Fruit fly (Drosophila melanogaster) whole organism, pupa: ENCODE measurements around the gene Lkb1.

Experiments
- CG10348 ChIP-seq: fragments of 200-800 bp; sonication (Bioruptor generic); IDR thresholded peaks from 2 replicates; pipeline ENCODE4 v1.3.6; 2022; ENCODE audit warnings: missing biosample characterization, missing genetic modification characterization
- CG13204 ChIP-seq: fragments of 200-800 bp; sonication (Bioruptor generic); optimal IDR thresholded peaks from 2 replicates; lab custom pipeline; 2018; ENCODE audit warnings: missing biosample characterization, mild to moderate bottlenecking, missing genetic modification characterization, moderate library complexity
- CG15710 ChIP-seq: fragments of 200-800 bp; sonication (Bioruptor generic); optimal IDR thresholded peaks from 2 replicates; lab custom pipeline; 2018; ENCODE audit warnings: missing biosample characterization, mild to moderate bottlenecking, missing genetic modification characterization, moderate library complexity
- CG34367 ChIP-seq: fragments of 200-800 bp; sonication (Bioruptor generic); optimal IDR thresholded peaks from 2 replicates; lab custom pipeline; 2018; ENCODE audit warnings: missing biosample characterization, mild to moderate bottlenecking, missing genetic modification characterization
- CG4496 ChIP-seq: fragments of 200-800 bp; sonication (Bioruptor generic); IDR thresholded peaks from 3 replicates; pipeline ENCODE4 v1.3.6; 2022; ENCODE audit warnings: missing biosample characterization, missing genetic modification characterization
- CG8159 ChIP-seq: fragments of 200-800 bp; sonication (Bioruptor generic); optimal IDR thresholded peaks from 3 replicates; lab custom pipeline; 2018; ENCODE audit warnings: missing biosample characterization, mild to moderate bottlenecking, missing genetic modification characterization, moderate library complexity
- CG8301 ChIP-seq: fragments of 200-800 bp; sonication (Bioruptor generic); optimal IDR thresholded peaks from 2 replicates; lab custom pipeline; 2018; ENCODE audit warnings: missing biosample characterization, mild to moderate bottlenecking, missing genetic modification characterization
- D1 ChIP-seq: fragments of 200-800 bp; sonication (Bioruptor generic); optimal IDR thresholded peaks from 2 replicates; lab custom pipeline; 2018; ENCODE audit warnings: missing biosample characterization, mild to moderate bottlenecking, missing genetic modification characterization, moderate library complexity
- EcR ChIP-seq: fragments of 200-800 bp; sonication (Bioruptor generic); optimal IDR thresholded peaks from 3 replicates; lab custom pipeline; 2019; ENCODE audit warnings: missing biosample characterization, missing genetic modification characterization, mild to moderate bottlenecking, moderate library complexity, missing genetic modification reagents
- Ets98B ChIP-seq: fragments of 200-800 bp; sonication (Bioruptor generic); IDR thresholded peaks from 2 replicates; pipeline ENCODE4 v1.3.6; 2022; ENCODE audit warnings: missing biosample characterization, missing genetic modification characterization
- Pif1A ChIP-seq: fragments of 200-800 bp; sonication (Bioruptor generic); optimal IDR thresholded peaks from 3 replicates; lab custom pipeline; 2016; ENCODE audit warnings: missing biosample characterization, missing genetic modification characterization
- fd96Ca ChIP-seq: fragments of 200-800 bp; sonication (Bioruptor generic); IDR thresholded peaks from 3 replicates; pipeline ENCODE4 v1.3.6; 2022; ENCODE audit warnings: missing biosample characterization, missing genetic modification characterization
- gl ChIP-seq: fragments of 200-800 bp; sonication (Bioruptor generic); optimal IDR thresholded peaks from 2 replicates; lab custom pipeline; 2018; ENCODE audit warnings: missing biosample characterization, mild to moderate bottlenecking, missing genetic modification characterization

dm6 chr3R:13711735-13712134 is 35.4 kb downstream of the Lkb1 start, which contains the start of the genes primo-1 and primo-2:
- no peak for TF ChIP-seq EcR (GFP tag; lab: Kevin White, UChicago)
- no peak for TF ChIP-seq Pif1A (GFP tag; lab: Kevin White, UChicago)
- no peak for TF ChIP-seq CG34367
- TF ChIP-seq CG13204 (GFP tag; lab: Kevin White, UChicago), result no peak
- TF ChIP-seq D1, result no peak
- no peak for TF ChIP-seq CG8159 (tag; lab: Kevin White, UChicago)
- no peak for TF ChIP-seq CG10348 (GFP tag; lab: Robert Waterston, UW)
- no peak for TF ChIP-seq fd96Ca (GFP tag; lab: Robert Waterston, UW)
- no peak for TF ChIP-seq Ets98B (GFP tag; lab: Robert Waterston, UW)
- TF ChIP-seq CG15710, result no peak
- TF ChIP-seq gl, result no peak
- no peak for TF ChIP-seq CG4496 (GFP tag; lab: Robert Waterston, UW)
- TF ChIP-seq CG8301 (tag; lab: Kevin White, UChicago), result no peak
